Worm (Caenorhabditis elegans): Measurements from ENCODE around the gene Y45G5AL.1.

- TF ChIP-seq tra-4 (tag; optimal IDR thresholded peaks at IDR 0.05) (no peak), aly-1 (tag; optimal IDR thresholded peaks at IDR 0.05) (no peak), tbx-11 (GFP tag; IDR thresholded peaks at IDR 0.05) (no peak), flt-1 (GFP tag; IDR thresholded peaks at IDR 0.05) (no peak), sea-1 (GFP tag; conservative IDR thresholded peaks at IDR 0.05) (no peak), tbx-37 (GFP tag; conservative IDR thresholded peaks at IDR 0.05) (no peak), F13C5.2 (tag; optimal IDR thresholded peaks at IDR 0.05) (no peak), hmbx-1 (tag; optimal IDR thresholded peaks at IDR 0.05) (no peak), ama-1 (optimal IDR thresholded peaks at IDR 0.05) (no peak), hmg-4 (GFP tag; optimal IDR thresholded peaks at IDR 0.05) (no peak), ets-7 (tag; optimal IDR thresholded peaks at IDR 0.05) (no peak)
Observed at ce11 chrV:4143034-4143433, 1.3 kb upstream of the Y45G5AL.1 start.
